In the genomic region with DNA sequence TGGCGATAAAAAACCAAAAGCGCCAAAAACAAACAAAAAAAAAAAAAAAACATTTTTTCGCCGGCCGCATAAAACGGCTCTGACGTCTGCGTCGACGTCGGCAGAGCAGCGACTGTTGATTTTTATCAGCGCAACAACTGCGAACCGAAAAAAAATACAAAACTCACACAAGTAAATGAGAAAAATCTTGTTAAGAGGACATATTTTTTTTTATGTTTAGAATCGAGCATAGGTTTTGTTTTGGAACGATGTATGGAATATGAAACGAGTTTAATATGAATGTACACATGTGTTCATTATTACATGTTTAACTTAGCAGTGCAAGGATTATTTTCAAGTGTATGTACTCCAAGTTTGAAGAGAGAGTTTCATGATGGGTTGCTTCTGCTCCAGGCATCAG, we compare ENCODE assay signal across 1 fruit fly cellular context.
TF ChIP-seq lines count a peak whose summit lies in the region.

No protein-coding gene starts in this region.

TF ChIP-seq in whole organism, prepupa, 60 proteins besides CTCF, POLR2A, EP300 and RAD21 (continued from another document):
- TF ChIP-seq CG32006 (GFP tag; optimal IDR thresholded peaks at IDR 0.05; lab: Kevin White, UChicago): peak; percentile 58
- no peak for TF ChIP-seq Hr38 (GFP tag; optimal IDR thresholded peaks at IDR 0.05; lab: Kevin White, UChicago)
- TF ChIP-seq CG11762 (GFP tag; optimal IDR thresholded peaks at IDR 0.05; lab: Kevin White, UChicago; ENCODE audit: insufficient read depth): peak; percentile 38
- peak; percentile 38 for TF ChIP-seq topi (GFP tag; optimal IDR thresholded peaks at IDR 0.05; lab: Kevin White, UChicago)
- TF ChIP-seq pdm3 (GFP tag; optimal IDR thresholded peaks at IDR 0.05; lab: Kevin White, UChicago): peak; percentile 67
- TF ChIP-seq fd59A (GFP tag; optimal IDR thresholded peaks at IDR 0.05; lab: Kevin White, UChicago): no peak
- peak; percentile 35 for TF ChIP-seq lz (GFP tag; optimal IDR thresholded peaks at IDR 0.05; lab: Kevin White, UChicago)
- TF ChIP-seq Eip93F (GFP tag; optimal IDR thresholded peaks at IDR 0.05; lab: Kevin White, UChicago): no peak
- peak; percentile 43 for TF ChIP-seq Sox14 (GFP tag; optimal IDR thresholded peaks at IDR 0.05; lab: Kevin White, UChicago)
- peak; percentile 58 for TF ChIP-seq net (GFP tag; optimal IDR thresholded peaks at IDR 0.05; lab: Kevin White, UChicago)
- TF ChIP-seq CG6808 (GFP tag; optimal IDR thresholded peaks at IDR 0.05; lab: Kevin White, UChicago): no peak
- TF ChIP-seq acj6 (GFP tag; optimal IDR thresholded peaks at IDR 0.05; lab: Kevin White, UChicago): peak; percentile 61
- TF ChIP-seq salr (GFP tag; optimal IDR thresholded peaks at IDR 0.05; lab: Kevin White, UChicago): no peak
- peak; percentile 45 for TF ChIP-seq Lpt (GFP tag; optimal IDR thresholded peaks at IDR 0.05; lab: Kevin White, UChicago)
- TF ChIP-seq CG8319 (GFP tag; optimal IDR thresholded peaks at IDR 0.05; lab: Kevin White, UChicago): peak; percentile 28
- peak; percentile 18 for TF ChIP-seq CG6792 (GFP tag; optimal IDR thresholded peaks at IDR 0.05; lab: Kevin White, UChicago)
- TF ChIP-seq CG15336 (GFP tag; IDR thresholded peaks at IDR 0.05; lab: Robert Waterston, UW): peak; percentile 44; the same call in 1 of the 2 replicates
- no peak for TF ChIP-seq fkh (GFP tag; optimal IDR thresholded peaks at IDR 0.05; lab: Kevin White, UChicago)
- peak; percentile 47 for TF ChIP-seq CG1621 (tag; optimal IDR thresholded peaks at IDR 0.05; lab: Kevin White, UChicago)
- TF ChIP-seq CG34406 (GFP tag; optimal IDR thresholded peaks at IDR 0.05; lab: Kevin White, UChicago): peak; percentile 30
- TF ChIP-seq OdsH (GFP tag; optimal IDR thresholded peaks at IDR 0.05; lab: Kevin White, UChicago): peak; percentile 63
- peak; percentile 37 for TF ChIP-seq Ets96B (tag; optimal IDR thresholded peaks at IDR 0.05; lab: Kevin White, UChicago)
- TF ChIP-seq Hr4 (GFP tag; optimal IDR thresholded peaks at IDR 0.05; lab: Kevin White, UChicago): peak; percentile 63
- peak; percentile 67 for TF ChIP-seq CG8119 (GFP tag; IDR thresholded peaks at IDR 0.05; lab: Robert Waterston, UW)
- peak; percentile 60 for TF ChIP-seq esn (GFP tag; optimal IDR thresholded peaks at IDR 0.05; lab: Kevin White, UChicago)
- peak; percentile 35; the same call in 1 of the 3 replicates for TF ChIP-seq CG6163 (GFP tag; IDR thresholded peaks at IDR 0.05; lab: Robert Waterston, UW)
- no peak for TF ChIP-seq CG16779 (tag; optimal IDR thresholded peaks at IDR 0.05; lab: Kevin White, UChicago)
- no peak for TF ChIP-seq ss (GFP tag; optimal IDR thresholded peaks at IDR 0.05; lab: Kevin White, UChicago)
- TF ChIP-seq CG7368 (GFP tag; optimal IDR thresholded peaks at IDR 0.05; lab: Kevin White, UChicago): peak; percentile 43
- no peak for TF ChIP-seq CG11294 (GFP tag; IDR thresholded peaks at IDR 0.05; lab: Robert Waterston, UW)
- no peak for TF ChIP-seq CG9139 (GFP tag; optimal IDR thresholded peaks at IDR 0.05; lab: Kevin White, UChicago)
- TF ChIP-seq CG8632 (GFP tag; optimal IDR thresholded peaks at IDR 0.05; lab: Kevin White, UChicago): peak; percentile 42
- peak; percentile 78 for TF ChIP-seq Eip78C (GFP tag; lab: Kevin White, UChicago)
- peak; percentile 52 for TF ChIP-seq Hr39 (GFP tag; optimal IDR thresholded peaks at IDR 0.05; lab: Kevin White, UChicago)
TF ChIP-seq in whole organism, prepupa: peak in this region for 43.
